Worm (Caenorhabditis elegans) whole organism, L1 larva: Measurements from ENCODE around the gene clec-251.

ENCODE experiments used
- C16A3.4 ChIP-seq: fragments of 150-350 bp; optimal IDR thresholded peaks from 2 replicates; lab custom pipeline; 2014; ENCODE audit warnings: missing biosample characterization, missing genetic modification characterization
- Y116A8C.19 ChIP-seq: sonication (generic microtip); optimal IDR thresholded peaks from 2 replicates; lab custom pipeline; 2016; ENCODE audit warnings: missing compliant biosample characterization, missing genetic modification characterization, borderline replicate concordance
- alr-1 ChIP-seq: fragments of 200-800 bp; sonication (Bioruptor generic); optimal IDR thresholded peaks from 2 replicates; lab custom pipeline; 2018; ENCODE audit warnings: borderline replicate concordance, mild to moderate bottlenecking, missing genetic modification characterization, missing compliant biosample characterization
- aly-2 ChIP-seq: fragments of 150-350 bp; optimal IDR thresholded peaks from 2 replicates; lab custom pipeline; 2014; ENCODE audit warnings: missing biosample characterization, missing genetic modification characterization
- ama-1 ChIP-seq: fragments of 150-350 bp; optimal IDR thresholded peaks from 2 replicates; lab custom pipeline; 2014
- ceh-63 ChIP-seq: fragments of 200-800 bp; sonication (Bioruptor generic); optimal IDR thresholded peaks from 2 replicates; lab custom pipeline; 2018; ENCODE audit warnings: mild to moderate bottlenecking, missing genetic modification characterization, missing compliant biosample characterization
- ceh-8 ChIP-seq: fragments of 200-800 bp; sonication (Bioruptor generic); optimal IDR thresholded peaks from 2 replicates; lab custom pipeline; 2018; ENCODE audit warnings: mild to moderate bottlenecking, missing genetic modification characterization, moderate library complexity, missing compliant biosample characterization
- ceh-88 ChIP-seq: fragments of 200-800 bp; sonication (Bioruptor generic); IDR thresholded peaks from 2 replicates; pipeline ENCODE4 v1.3.6; 2022; ENCODE audit warnings: missing genetic modification characterization, missing compliant biosample characterization
- dsc-1 ChIP-seq: sonication (generic microtip); optimal IDR thresholded peaks from 2 replicates; lab custom pipeline; 2016; ENCODE audit warnings: mild to moderate bottlenecking, missing genetic modification characterization, missing compliant biosample characterization
- efl-1 ChIP-seq, 4 experiments: fragments of 150-350 bp; optimal IDR thresholded peaks in 3 of 4; peaks in 1 of 4; 1 replicate in 1 of 4; 2 replicates in 3 of 4; lab custom pipeline; 2014; ENCODE audit warnings: missing biosample characterization in 2 of 4, missing genetic modification characterization in 2 of 4, missing genetic modification reagents in 2 of 4
- efl-3 ChIP-seq: fragments of 200-800 bp; sonication (Bioruptor generic); optimal IDR thresholded peaks from 2 replicates; lab custom pipeline; 2018; ENCODE audit warnings: mild to moderate bottlenecking, missing genetic modification characterization, missing compliant biosample characterization
- egl-27 ChIP-seq, 2 experiments: fragments of 150-350 bp in 1 of 2; sonication (generic microtip); optimal IDR thresholded peaks; 3 replicates each; lab custom pipeline; 2017 to 2018; ENCODE audit warnings: missing biosample characterization in 2 of 2, missing genetic modification characterization in 2 of 2, missing genetic modification reagents in 2 of 2
- elt-2 ChIP-seq: sonication (generic microtip); optimal IDR thresholded peaks from 2 replicates; lab custom pipeline; 2016; ENCODE audit warnings: missing genetic modification characterization, mild to moderate bottlenecking, inconsistent platforms, missing compliant biosample characterization, missing genetic modification reagents
- elt-3 ChIP-seq, 6 experiments: fragments of 150-350 bp in 1 of 6; sonication (generic microtip); optimal IDR thresholded peaks; 2 replicates each; lab custom pipeline; 2017 to 2018; ENCODE audit warnings: missing biosample characterization in 6 of 6, missing genetic modification characterization in 6 of 6, inconsistent platforms in 1 of 6
- fkh-8 ChIP-seq: sonication (generic microtip); optimal IDR thresholded peaks from 2 replicates; lab custom pipeline; 2016; ENCODE audit warnings: mild to moderate bottlenecking, missing genetic modification characterization, missing compliant biosample characterization
- hlh-17 ChIP-seq: fragments of 200-800 bp; sonication (Bioruptor generic); optimal IDR thresholded peaks from 2 replicates; lab custom pipeline; 2018; ENCODE audit warnings: missing genetic modification characterization, mild to moderate bottlenecking, missing compliant biosample characterization, moderate library complexity, borderline replicate concordance
- irx-1 ChIP-seq: sonication (generic microtip); optimal IDR thresholded peaks from 2 replicates; lab custom pipeline; 2016; ENCODE audit warnings: missing genetic modification characterization, missing compliant biosample characterization
- isw-1 ChIP-seq: fragments of 200-800 bp; sonication (Bioruptor generic); IDR thresholded peaks from 2 replicates; pipeline ENCODE4 v1.3.6; 2022; ENCODE audit warnings: missing genetic modification characterization, missing compliant biosample characterization
- lin-15B ChIP-seq: fragments of 150-350 bp; sonication (generic microtip); optimal IDR thresholded peaks from 3 replicates; lab custom pipeline; 2014; ENCODE audit warnings: missing biosample characterization, missing genetic modification characterization
- lir-3 ChIP-seq: sonication (generic microtip); optimal IDR thresholded peaks from 2 replicates; lab custom pipeline; 2016; ENCODE audit warnings: mild to moderate bottlenecking, missing genetic modification characterization, moderate library complexity, missing compliant biosample characterization; ENCODE audit not compliant: poor library complexity
- lsy-2 ChIP-seq, 2 experiments: fragments of 150-350 bp; optimal IDR thresholded peaks; 2 replicates each; lab custom pipeline; 2014; ENCODE audit warnings: missing biosample characterization in 2 of 2, missing genetic modification characterization in 2 of 2
- mdl-1 ChIP-seq, 2 experiments: fragments of 150-350 bp; optimal IDR thresholded peaks; 2 replicates each; lab custom pipeline; 2014 to 2017; ENCODE audit warnings: missing biosample characterization in 2 of 2, missing genetic modification characterization in 2 of 2, inconsistent platforms in 1 of 2
- nhr-11 ChIP-seq: fragments of 150-350 bp; optimal IDR thresholded peaks from 2 replicates; lab custom pipeline; 2014; ENCODE audit warnings: missing biosample characterization, missing genetic modification characterization
- nhr-19 ChIP-seq: fragments of 200-800 bp; sonication (Bioruptor generic); conservative IDR thresholded peaks from 2 replicates; pipeline ENCODE4 v1.3.6; 2022; ENCODE audit warnings: missing genetic modification characterization, missing compliant biosample characterization
- nhr-20 ChIP-seq: sonication (generic microtip); optimal IDR thresholded peaks from 2 replicates; lab custom pipeline; 2016; ENCODE audit warnings: mild to moderate bottlenecking, missing genetic modification characterization, missing compliant biosample characterization
- nhr-237 ChIP-seq: fragments of 150-350 bp; optimal IDR thresholded peaks from 2 replicates; lab custom pipeline; 2014; ENCODE audit warnings: missing biosample characterization, missing genetic modification characterization
- nhr-28 ChIP-seq: fragments of 150-350 bp; optimal IDR thresholded peaks from 2 replicates; lab custom pipeline; 2014; ENCODE audit warnings: missing biosample characterization, missing genetic modification characterization
- nhr-47 ChIP-seq: sonication (generic microtip); optimal IDR thresholded peaks from 2 replicates; lab custom pipeline; 2016; ENCODE audit warnings: mild to moderate bottlenecking, missing genetic modification characterization, moderate library complexity, missing compliant biosample characterization
- nhr-71 ChIP-seq: sonication (generic microtip); optimal IDR thresholded peaks from 2 replicates; lab custom pipeline; 2016; ENCODE audit warnings: mild to moderate bottlenecking, missing genetic modification characterization, moderate library complexity, missing compliant biosample characterization
- nhr-76 ChIP-seq: sonication (generic microtip); optimal IDR thresholded peaks from 2 replicates; lab custom pipeline; 2017; ENCODE audit warnings: missing biosample characterization, missing genetic modification characterization
- nhr-84 ChIP-seq: sonication (generic microtip); optimal IDR thresholded peaks from 2 replicates; lab custom pipeline; 2017; ENCODE audit warnings: missing biosample characterization, missing genetic modification characterization
- nhr-85 ChIP-seq: sonication (generic microtip); peaks from one replicate; lab custom pipeline; 2016; ENCODE audit warnings: missing genetic modification characterization, inconsistent platforms, missing compliant biosample characterization
- nhr-90 ChIP-seq: sonication (generic microtip); optimal IDR thresholded peaks from 2 replicates; lab custom pipeline; 2016; ENCODE audit warnings: mild to moderate bottlenecking, missing genetic modification characterization, missing compliant biosample characterization; ENCODE audit not compliant: poor library complexity
- pqm-1 ChIP-seq: sonication (generic microtip); optimal IDR thresholded peaks from 3 replicates; lab custom pipeline; 2017; ENCODE audit warnings: missing biosample characterization, missing genetic modification characterization
- snpc-4 ChIP-seq: fragments of 150-350 bp; optimal IDR thresholded peaks from 2 replicates; lab custom pipeline; 2014; ENCODE audit warnings: missing biosample characterization, missing genetic modification characterization
- sup-37 ChIP-seq: fragments of 200-800 bp; sonication (Bioruptor generic); optimal IDR thresholded peaks from 2 replicates; lab custom pipeline; 2018; ENCODE audit warnings: mild to moderate bottlenecking, missing genetic modification characterization, missing compliant biosample characterization
- tbx-2 ChIP-seq: sonication (generic microtip); optimal IDR thresholded peaks from 2 replicates; lab custom pipeline; 2016; ENCODE audit warnings: missing genetic modification characterization, missing compliant biosample characterization
- tlp-1 ChIP-seq: fragments of 150-350 bp; optimal IDR thresholded peaks from 2 replicates; lab custom pipeline; 2014; ENCODE audit warnings: missing biosample characterization, missing genetic modification characterization
- unc-130 ChIP-seq: fragments of 150-350 bp; optimal IDR thresholded peaks from 2 replicates; lab custom pipeline; 2017; ENCODE audit warnings: missing biosample characterization, missing genetic modification characterization, inconsistent platforms
- unc-30 ChIP-seq: sonication (generic microtip); optimal IDR thresholded peaks from 2 replicates; lab custom pipeline; 2017; ENCODE audit warnings: missing biosample characterization, missing genetic modification characterization
- zag-1 ChIP-seq: fragments of 150-350 bp; optimal IDR thresholded peaks from 2 replicates; lab custom pipeline; 2014; ENCODE audit warnings: missing biosample characterization, missing genetic modification characterization
- ztf-11 ChIP-seq, 2 experiments: sonication (generic microtip); optimal IDR thresholded peaks; 2 replicates each; lab custom pipeline; 2016 to 2017; ENCODE audit warnings: missing genetic modification characterization in 2 of 2, missing biosample characterization in 1 of 2, missing compliant biosample characterization in 1 of 2
- ztf-4 ChIP-seq: fragments of 150-350 bp; optimal IDR thresholded peaks from 2 replicates; lab custom pipeline; 2014; ENCODE audit warnings: missing biosample characterization, missing genetic modification characterization

The clec-251 gene

DNA sequence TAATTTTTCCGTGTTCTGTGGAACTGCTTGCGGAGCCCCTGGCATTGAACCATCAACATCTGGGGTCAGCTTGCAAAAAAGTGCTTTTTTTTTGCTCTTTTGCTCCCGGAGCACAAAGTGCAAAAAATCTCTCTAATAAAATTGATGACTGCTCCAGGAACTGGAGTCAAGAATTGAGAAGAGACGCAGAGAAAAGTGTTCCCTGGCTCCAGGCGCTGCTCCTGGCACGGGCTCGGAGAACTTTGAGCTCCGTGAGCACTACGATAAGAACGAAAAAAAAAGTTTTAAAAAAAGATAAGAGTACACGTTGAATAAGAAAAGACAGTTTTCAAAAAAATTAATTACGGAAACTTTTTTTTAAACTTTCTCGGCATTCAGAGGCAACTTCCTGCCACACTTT, 36.0 kb upstream of the clec-251 start:
- no peak; the same call in 1 of the 2 replicates for TF ChIP-seq nhr-19 (GFP tag; lab: Robert Waterston, UW)
- TF ChIP-seq dsc-1 (tag; lab: Kevin White, UChicago): peak; percentile 31

ce11 chrV:18780605-18781004, 33.8 kb upstream of the clec-251 start:
- TF ChIP-seq unc-30 (tag; lab: Kevin White, UChicago) (no peak), hlh-17 (GFP tag; lab: Kevin White, UChicago) (no peak), nhr-76 (tag; lab: Kevin White, UChicago) (no peak), nhr-11 (tag; lab: Kevin White, UChicago) (no peak), nhr-71 (no peak), nhr-84 (no peak), elt-3 (tag; optimal IDR thresholded peaks at IDR 0.05; lab: Kevin White, UChicago) (no peak), tlp-1 (tag; lab: Kevin White, UChicago) (no peak), ztf-4 (tag; lab: Kevin White, UChicago) (no peak), lir-3 (tag; lab: Kevin White, UChicago) (no peak), irx-1 (tag; lab: Kevin White, UChicago) (no peak), lin-15B (tag; lab: Kevin White, UChicago) (no peak)

- no peak for TF ChIP-seq egl-27 (tag; optimal IDR thresholded peaks at IDR 0.05; lab: Kevin White, UChicago)
- TF ChIP-seq nhr-19 (GFP tag; lab: Robert Waterston, UW): no peak
- TF ChIP-seq unc-130 (tag; lab: Kevin White, UChicago): no peak
- TF ChIP-seq elt-2 (tag; lab: Kevin White, UChicago): no peak
- no peak for TF ChIP-seq alr-1 (tag; lab: Kevin White, UChicago)
- TF ChIP-seq snpc-4: no peak
- TF ChIP-seq ceh-88 (GFP tag; lab: Robert Waterston, UW): no peak
- no peak for TF ChIP-seq aly-2 (tag; lab: Kevin White, UChicago)
- TF ChIP-seq lsy-2 (tag; optimal IDR thresholded peaks at IDR 0.05; lab: Kevin White, UChicago): no peak
- no peak for TF ChIP-seq nhr-47 (tag; lab: Kevin White, UChicago)
- TF ChIP-seq zag-1 (tag; lab: Kevin White, UChicago): no peak
- TF ChIP-seq ztf-11 (tag; optimal IDR thresholded peaks at IDR 0.05; lab: Kevin White, UChicago): no peak
- no peak for TF ChIP-seq ceh-8
- TF ChIP-seq Y116A8C.19: no peak
- TF ChIP-seq sup-37 (GFP tag; lab: Kevin White, UChicago): no peak
- no peak for TF ChIP-seq fkh-8
- no peak for TF ChIP-seq nhr-90 (tag; lab: Kevin White, UChicago)
- TF ChIP-seq, all 84 proteins: peak for 0
These were observed 29.5 kb upstream of the clec-251 start, which contains the start of gene Y17D7B.4 for ce11 chrV:18776245-18776737. TSS of gene Y17D7B.4 (minus strand) at chrV:18776687.

DNA sequence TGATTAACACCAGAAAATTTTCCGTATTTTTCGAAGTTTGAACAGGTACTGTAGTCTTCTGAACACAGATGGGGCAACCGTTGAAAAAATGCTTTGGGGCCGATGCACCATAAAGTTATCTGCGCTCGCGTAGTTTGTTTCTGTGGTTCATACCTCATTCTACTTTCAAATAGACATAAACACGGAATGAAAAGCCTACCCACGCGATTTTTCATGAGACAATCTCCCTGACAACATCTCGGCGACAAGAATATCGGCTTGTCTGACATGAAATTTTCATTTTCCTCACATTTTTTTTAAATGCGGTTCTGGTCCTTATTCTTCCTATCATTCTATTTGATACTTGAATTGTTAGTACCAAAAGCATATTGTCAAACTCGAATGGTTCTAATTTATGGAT, 26.0 kb upstream of the clec-251 start, which contains the start of gene clec-257:
Gene clec-257 (plus strand): TSS at position 301 of the 400 bp plus-strand sequence.
- TF ChIP-seq nhr-237 (no peak), nhr-85 (tag; lab: Kevin White, UChicago) (peak; percentile 13), alr-1 (tag; lab: Kevin White, UChicago) (no peak)

ce11 chrV:18771804-18772386, 25.1 kb upstream of the clec-251 start:
- TF ChIP-seq egl-27 (tag; optimal IDR thresholded peaks at IDR 0.05; lab: Kevin White, UChicago): no peak
- TF ChIP-seq nhr-71: no peak
- TF ChIP-seq efl-3 (GFP tag; lab: Kevin White, UChicago): no peak
- no peak for TF ChIP-seq mdl-1 (tag; optimal IDR thresholded peaks at IDR 0.05; lab: Kevin White, UChicago)
- no peak for TF ChIP-seq tbx-2
- TF ChIP-seq dsc-1 (tag; lab: Kevin White, UChicago): no peak
- TF ChIP-seq nhr-28 (tag; lab: Kevin White, UChicago): no peak
- TF ChIP-seq nhr-20 (tag; lab: Kevin White, UChicago): no peak
- no peak for TF ChIP-seq isw-1
- no peak for TF ChIP-seq efl-1 (optimal IDR thresholded peaks at IDR 0.05; lab: Kevin White, UChicago)
- TF ChIP-seq efl-1 (GFP tag; optimal IDR thresholded peaks at IDR 0.05 in 1 of 2; lab: Kevin White, UChicago): no peak
- no peak for TF ChIP-seq ceh-63 (GFP tag; lab: Kevin White, UChicago)
- no peak for TF ChIP-seq C16A3.4 (tag; lab: Kevin White, UChicago)
- no peak for TF ChIP-seq pqm-1 (tag; lab: Kevin White, UChicago)
- TF ChIP-seq ama-1 (lab: Kevin White, UChicago): no peak
